Fruit fly (Drosophila melanogaster) whole organism, prepupa: Measurements from ENCODE around the gene CG16721.

Experiments used
- Blimp-1 ChIP-seq: fragments of 200-800 bp; sonication (Bioruptor generic); optimal IDR thresholded peaks from 3 replicates; lab custom pipeline; 2017; ENCODE audit warnings: missing biosample characterization, missing genetic modification characterization, mild to moderate bottlenecking, moderate library complexity, missing genetic modification reagents
- CG10631 ChIP-seq: fragments of 200-800 bp; sonication (Bioruptor generic); optimal IDR thresholded peaks from 2 replicates; lab custom pipeline; 2016; ENCODE audit warnings: missing biosample characterization, missing genetic modification characterization
- CG10669 ChIP-seq: fragments of 200-800 bp; sonication (Bioruptor generic); optimal IDR thresholded peaks from 3 replicates; lab custom pipeline; 2018; ENCODE audit warnings: missing biosample characterization, mild to moderate bottlenecking, missing genetic modification characterization, moderate library complexity
- CG11294 ChIP-seq: fragments of 200-800 bp; sonication (Bioruptor generic); IDR thresholded peaks from 2 replicates; pipeline ENCODE4 v1.3.6; 2022; ENCODE audit warnings: missing biosample characterization, missing genetic modification characterization
- CG16779 ChIP-seq: fragments of 200-800 bp; sonication (Bioruptor generic); optimal IDR thresholded peaks from 3 replicates; lab custom pipeline; 2017; ENCODE audit warnings: missing biosample characterization, mild to moderate bottlenecking, missing genetic modification characterization
- CG31627 ChIP-seq: fragments of 200-800 bp; sonication (Bioruptor generic); optimal IDR thresholded peaks from 3 replicates; lab custom pipeline; 2016; ENCODE audit warnings: missing biosample characterization, missing genetic modification characterization
- CG34406 ChIP-seq: fragments of 200-800 bp; sonication (Bioruptor generic); optimal IDR thresholded peaks from 3 replicates; lab custom pipeline; 2016; ENCODE audit warnings: missing biosample characterization, missing genetic modification characterization
- CG3919 ChIP-seq: fragments of 200-800 bp; sonication (Bioruptor generic); optimal IDR thresholded peaks from 3 replicates; lab custom pipeline; 2016; ENCODE audit warnings: missing biosample characterization, missing genetic modification characterization
- CG4318 ChIP-seq: fragments of 200-800 bp; sonication (Bioruptor generic); optimal IDR thresholded peaks from 3 replicates; lab custom pipeline; 2017; ENCODE audit warnings: missing biosample characterization, mild to moderate bottlenecking, missing genetic modification characterization
- CG6808 ChIP-seq: fragments of 200-800 bp; sonication (Bioruptor generic); optimal IDR thresholded peaks from 3 replicates; lab custom pipeline; 2017; ENCODE audit warnings: missing biosample characterization, missing genetic modification characterization, mild to moderate bottlenecking, moderate library complexity, missing genetic modification reagents
- CG6854 ChIP-seq: fragments of 200-800 bp; sonication (Bioruptor generic); optimal IDR thresholded peaks from 2 replicates; lab custom pipeline; 2017; ENCODE audit warnings: missing biosample characterization, mild to moderate bottlenecking, missing genetic modification characterization
- CG7368 ChIP-seq: fragments of 200-800 bp; sonication (Bioruptor generic); optimal IDR thresholded peaks from 3 replicates; lab custom pipeline; 2016; ENCODE audit warnings: missing biosample characterization, missing genetic modification characterization
- CG8119 ChIP-seq: fragments of 200-800 bp; sonication (Bioruptor generic); IDR thresholded peaks from 3 replicates; pipeline ENCODE4 v1.3.6; 2022; ENCODE audit warnings: missing biosample characterization, missing genetic modification characterization
- CG8319 ChIP-seq: fragments of 200-800 bp; sonication (Bioruptor generic); optimal IDR thresholded peaks from 3 replicates; lab custom pipeline; 2016; ENCODE audit warnings: missing biosample characterization, missing genetic modification characterization
- CG8632 ChIP-seq: fragments of 200-800 bp; sonication (Bioruptor generic); optimal IDR thresholded peaks from 3 replicates; lab custom pipeline; 2016; ENCODE audit warnings: missing biosample characterization, missing genetic modification characterization
- Eip75B ChIP-seq: fragments of 200-800 bp; sonication (Bioruptor generic); optimal IDR thresholded peaks from 3 replicates; lab custom pipeline; 2016; ENCODE audit warnings: missing biosample characterization, missing genetic modification characterization
- Eip78C ChIP-seq: fragments of 200-800 bp; sonication (Bioruptor generic); peaks from one replicate; lab custom pipeline; 2016; ENCODE audit warnings: missing biosample characterization, missing genetic modification characterization
- Ets21C ChIP-seq: fragments of 200-800 bp; sonication (Bioruptor generic); optimal IDR thresholded peaks from 3 replicates; lab custom pipeline; 2016; ENCODE audit warnings: missing biosample characterization, missing genetic modification characterization
- Ets96B ChIP-seq: fragments of 200-800 bp; optimal IDR thresholded peaks from 2 replicates; lab custom pipeline; 2019; ENCODE audit warnings: missing biosample characterization, mild to moderate bottlenecking, missing genetic modification characterization, moderate library complexity
- Gug ChIP-seq: fragments of 200-800 bp; sonication (Bioruptor generic); IDR thresholded peaks from 2 replicates; pipeline ENCODE4 v1.3.6; 2022; ENCODE audit warnings: missing biosample characterization, missing genetic modification characterization
- Hr39 ChIP-seq: fragments of 200-800 bp; sonication (Bioruptor generic); optimal IDR thresholded peaks from 2 replicates; lab custom pipeline; 2016; ENCODE audit warnings: missing biosample characterization, missing genetic modification characterization
- Met ChIP-seq: fragments of 200-800 bp; sonication (Bioruptor generic); optimal IDR thresholded peaks from 3 replicates; lab custom pipeline; 2016; ENCODE audit warnings: missing biosample characterization, missing genetic modification characterization
- OdsH ChIP-seq: fragments of 200-800 bp; sonication (Bioruptor generic); optimal IDR thresholded peaks from 3 replicates; lab custom pipeline; 2016; ENCODE audit warnings: missing biosample characterization, missing genetic modification characterization
- Sox14 ChIP-seq: fragments of 200-800 bp; sonication (Bioruptor generic); optimal IDR thresholded peaks from 3 replicates; lab custom pipeline; 2016; ENCODE audit warnings: missing biosample characterization, missing genetic modification characterization
- achi ChIP-seq: fragments of 200-800 bp; sonication (Bioruptor generic); optimal IDR thresholded peaks from 3 replicates; lab custom pipeline; 2016; ENCODE audit warnings: missing biosample characterization, missing genetic modification characterization
- acj6 ChIP-seq: fragments of 200-800 bp; sonication (Bioruptor generic); optimal IDR thresholded peaks from 3 replicates; lab custom pipeline; 2016; ENCODE audit warnings: missing biosample characterization, missing genetic modification characterization
- dac ChIP-seq: fragments of 200-800 bp; sonication (Bioruptor generic); optimal IDR thresholded peaks from 2 replicates; lab custom pipeline; 2017; ENCODE audit warnings: missing biosample characterization, mild to moderate bottlenecking, missing genetic modification characterization
- dsx ChIP-seq: fragments of 200-800 bp; optimal IDR thresholded peaks from 3 replicates; lab custom pipeline; 2019; ENCODE audit warnings: missing biosample characterization, mild to moderate bottlenecking, missing genetic modification characterization, moderate library complexity; ENCODE audit not compliant: poor library complexity, severe bottlenecking
- eg ChIP-seq: fragments of 200-800 bp; sonication (Bioruptor generic); IDR thresholded peaks from 3 replicates; pipeline ENCODE4 v1.3.6; 2022; ENCODE audit warnings: missing biosample characterization, missing genetic modification characterization
- esn ChIP-seq: fragments of 200-800 bp; sonication (Bioruptor generic); optimal IDR thresholded peaks from 2 replicates; lab custom pipeline; 2016; ENCODE audit warnings: missing biosample characterization, mild to moderate bottlenecking, missing genetic modification characterization, moderate library complexity
- pdm3 ChIP-seq: fragments of 200-800 bp; sonication (Bioruptor generic); optimal IDR thresholded peaks from 3 replicates; lab custom pipeline; 2016; ENCODE audit warnings: missing biosample characterization, missing genetic modification characterization
- spab ChIP-seq: fragments of 200-800 bp; sonication (Bioruptor generic); optimal IDR thresholded peaks from 2 replicates; lab custom pipeline; 2017; ENCODE audit warnings: missing biosample characterization, mild to moderate bottlenecking, missing genetic modification characterization, missing genetic modification reagents
- ss ChIP-seq, 2 experiments: fragments of 200-800 bp; sonication (Bioruptor generic); optimal IDR thresholded peaks; 2 replicates in 1 of 2; 3 replicates in 1 of 2; lab custom pipeline; 2017 to 2018; ENCODE audit warnings: mild to moderate bottlenecking in 2 of 2, missing biosample characterization in 2 of 2, missing genetic modification characterization in 2 of 2, moderate library complexity in 1 of 2
- svp ChIP-seq: fragments of 200-800 bp; sonication (Bioruptor generic); peaks from one replicate; lab custom pipeline; 2016; ENCODE audit warnings: missing biosample characterization, missing genetic modification characterization
- topi ChIP-seq: fragments of 200-800 bp; sonication (Bioruptor generic); optimal IDR thresholded peaks from 3 replicates; lab custom pipeline; 2016; ENCODE audit warnings: missing biosample characterization, missing genetic modification characterization
- vri ChIP-seq: fragments of 200-800 bp; sonication (Bioruptor generic); optimal IDR thresholded peaks from 3 replicates; lab custom pipeline; 2016; ENCODE audit warnings: missing biosample characterization, mild to moderate bottlenecking, missing genetic modification characterization

Gene CG16721

dm6 chrX:5883394-5883793 lies 3.7 kb downstream of the CG16721 start (continued):
- TF ChIP-seq Eip75B (GFP tag; lab: Kevin White, UChicago) (peak; percentile 9), CG34406 (GFP tag; lab: Kevin White, UChicago) (no peak), CG11294 (GFP tag; lab: Robert Waterston, UW) (no peak), Gug (GFP tag; lab: Robert Waterston, UW) (no peak), CG10631 (GFP tag; lab: Kevin White, UChicago) (no peak), CG7368 (GFP tag; lab: Kevin White, UChicago) (no peak), pdm3 (GFP tag; lab: Kevin White, UChicago) (peak; percentile 22), CG6808 (GFP tag; lab: Kevin White, UChicago) (peak; percentile 21), CG8119 (no peak), OdsH (no peak), dac (GFP tag; lab: Kevin White, UChicago) (no peak), topi (GFP tag; lab: Kevin White, UChicago) (no peak), acj6 (GFP tag; lab: Kevin White, UChicago) (peak; percentile 8)

- no peak for TF ChIP-seq CG8632 (GFP tag; lab: Kevin White, UChicago)
- TF ChIP-seq CG16779, result no peak
- no peak for TF ChIP-seq CG3919 (GFP tag; lab: Kevin White, UChicago)
- peak; percentile 81 for TF ChIP-seq vri (GFP tag; lab: Kevin White, UChicago)
- no peak for TF ChIP-seq spab
- no peak for TF ChIP-seq acj6 (GFP tag; lab: Kevin White, UChicago)
- TF ChIP-seq esn (GFP tag; lab: Kevin White, UChicago), result no peak
- TF ChIP-seq eg (GFP tag; lab: Robert Waterston, UW), result no peak
Measured at dm6 chrX:5884294-5884693, 4.6 kb downstream of the CG16721 start.

- no peak for TF ChIP-seq CG31627 (GFP tag; lab: Kevin White, UChicago)
- TF ChIP-seq ss (GFP tag; optimal IDR thresholded peaks at IDR 0.05; lab: Kevin White, UChicago), result no peak
- no peak for TF ChIP-seq achi (GFP tag; lab: Kevin White, UChicago)
- TF ChIP-seq Blimp-1 (GFP tag; lab: Kevin White, UChicago), result no peak
- TF ChIP-seq Eip75B (GFP tag; lab: Kevin White, UChicago), result no peak
Measured at dm6 chrX:5884887-5885286, 5.2 kb downstream of the CG16721 start.

- TF ChIP-seq CG31627 (GFP tag; lab: Kevin White, UChicago) (no peak), Ets21C (GFP tag; lab: Kevin White, UChicago) (no peak), dsx (GFP tag; lab: Kevin White, UChicago) (no peak), CG4318 (no peak), Sox14 (no peak), dac (GFP tag; lab: Kevin White, UChicago) (no peak), CG8319 (no peak), Met (GFP tag; lab: Kevin White, UChicago) (no peak)
- TF ChIP-seq, all 60 proteins: peak for 0
Measured at dm6 chrX:5885521-5885920, 5.9 kb downstream of the CG16721 start.

dm6 chrX:5885973-5886372 lies 6.3 kb downstream of the CG16721 start:
- TF ChIP-seq achi (GFP tag; lab: Kevin White, UChicago) (no peak), CG10669 (GFP tag; lab: Kevin White, UChicago) (peak; percentile 8), CG10631 (GFP tag; lab: Kevin White, UChicago) (no peak), Ets96B (tag; lab: Kevin White, UChicago) (peak; percentile 24), vri (GFP tag; lab: Kevin White, UChicago) (no peak), svp (GFP tag; lab: Kevin White, UChicago) (no peak), Eip78C (GFP tag; lab: Kevin White, UChicago) (peak; percentile 51), CG11294 (GFP tag; lab: Robert Waterston, UW) (no peak), Hr39 (no peak), Sox14 (no peak), CG6854 (no peak), pdm3 (GFP tag; lab: Kevin White, UChicago) (peak; percentile 21), eg (GFP tag; lab: Robert Waterston, UW) (no peak), Met (GFP tag; lab: Kevin White, UChicago) (peak; percentile 14), ss (GFP tag; optimal IDR thresholded peaks at IDR 0.05; lab: Kevin White, UChicago) (peak in 1 of 2 experiments; percentile 23)
